Fruit fly (Drosophila melanogaster) whole organism, embryonic: ENCODE measurements around the gene CG6287.

Experiments
- BtbVII ChIP-seq: fragments of 200-800 bp; sonication (Bioruptor generic); optimal IDR thresholded peaks from 3 replicates; lab custom pipeline; 2017; ENCODE audit warnings: missing biosample characterization, mild to moderate bottlenecking, missing genetic modification characterization
- CG10431 ChIP-seq: fragments of 200-800 bp; sonication (Bioruptor generic); optimal IDR thresholded peaks from 3 replicates; lab custom pipeline; 2018; ENCODE audit warnings: missing biosample characterization, mild to moderate bottlenecking, missing genetic modification characterization
- CG11456 ChIP-seq: fragments of 200-800 bp; sonication (Bioruptor generic); IDR thresholded peaks from 3 replicates; pipeline ENCODE4 v1.3.6; 2022; ENCODE audit warnings: missing biosample characterization, missing genetic modification characterization
- CG12071 ChIP-seq: fragments of 200-800 bp; sonication (Bioruptor generic); optimal IDR thresholded peaks from 3 replicates; lab custom pipeline; 2018; ENCODE audit warnings: missing biosample characterization, mild to moderate bottlenecking, missing genetic modification characterization
- CG12299 ChIP-seq: fragments of 200-800 bp; sonication (Bioruptor generic); optimal IDR thresholded peaks from 2 replicates; lab custom pipeline; 2018; ENCODE audit warnings: missing biosample characterization, mild to moderate bottlenecking, missing genetic modification characterization
- CG12769 ChIP-seq: fragments of 200-800 bp; sonication (Bioruptor generic); optimal IDR thresholded peaks from 2 replicates; lab custom pipeline; 2019; ENCODE audit warnings: missing biosample characterization, mild to moderate bottlenecking, missing genetic modification characterization, moderate library complexity
- CG14441 ChIP-seq: fragments of 200-800 bp; sonication (Bioruptor generic); IDR thresholded peaks from 2 replicates; pipeline ENCODE4 v1.3.6; 2022; ENCODE audit warnings: missing biosample characterization, missing genetic modification characterization
- CG15073 ChIP-seq: fragments of 200-800 bp; sonication (Bioruptor generic); optimal IDR thresholded peaks from 2 replicates; lab custom pipeline; 2016; ENCODE audit warnings: missing biosample characterization, missing genetic modification characterization
- CG16779 ChIP-seq: fragments of 200-800 bp; sonication (Bioruptor generic); IDR thresholded peaks from 2 replicates; pipeline ENCODE4 v1.3.6; 2022; ENCODE audit warnings: missing biosample characterization, missing genetic modification characterization
- CG17612 ChIP-seq: fragments of 200-800 bp; sonication (Bioruptor generic); IDR thresholded peaks from 2 replicates; pipeline ENCODE4 v1.3.6; 2022; ENCODE audit warnings: missing biosample characterization, missing genetic modification characterization
- CG18764 ChIP-seq: fragments of 200-800 bp; sonication (Bioruptor generic); optimal IDR thresholded peaks from 3 replicates; lab custom pipeline; 2016; ENCODE audit warnings: missing biosample characterization, missing genetic modification characterization
- CG32532 ChIP-seq: fragments of 200-800 bp; sonication (Bioruptor generic); IDR thresholded peaks from 2 replicates; pipeline ENCODE4 v1.3.6; 2022; ENCODE audit warnings: missing biosample characterization, missing genetic modification characterization
- CG3281 ChIP-seq: fragments of 200-800 bp; sonication (Bioruptor generic); optimal IDR thresholded peaks from 3 replicates; lab custom pipeline; 2017; ENCODE audit warnings: missing biosample characterization, mild to moderate bottlenecking, missing genetic modification characterization
- CG4282 ChIP-seq: fragments of 200-800 bp; sonication (Bioruptor generic); optimal IDR thresholded peaks from 2 replicates; lab custom pipeline; 2016; ENCODE audit warnings: missing biosample characterization, missing genetic modification characterization
- CG6854 ChIP-seq: fragments of 200-800 bp; sonication (Bioruptor generic); optimal IDR thresholded peaks from 3 replicates; lab custom pipeline; 2017; ENCODE audit warnings: missing biosample characterization, mild to moderate bottlenecking, missing genetic modification characterization
- CG7928 ChIP-seq: fragments of 200-800 bp; sonication (Bioruptor generic); optimal IDR thresholded peaks from 2 replicates; lab custom pipeline; 2017; ENCODE audit warnings: missing biosample characterization, mild to moderate bottlenecking, missing genetic modification characterization
- Dbx ChIP-seq: fragments of 200-800 bp; sonication (Bioruptor generic); IDR thresholded peaks from 3 replicates; pipeline ENCODE4 v1.3.6; 2022; ENCODE audit warnings: missing biosample characterization, missing genetic modification characterization
- E2f1 ChIP-seq: fragments of 200-800 bp; sonication (Bioruptor generic); IDR thresholded peaks from 2 replicates; pipeline ENCODE4 v1.3.6; 2022; ENCODE audit warnings: missing biosample characterization, missing genetic modification characterization
- Ets97D ChIP-seq: fragments of 200-800 bp; sonication (Bioruptor generic); optimal IDR thresholded peaks from 3 replicates; lab custom pipeline; 2016; ENCODE audit warnings: missing biosample characterization, missing genetic modification characterization
- Fer3 ChIP-seq: fragments of 200-800 bp; sonication (Bioruptor generic); optimal IDR thresholded peaks from 2 replicates; lab custom pipeline; 2018; ENCODE audit warnings: missing biosample characterization, mild to moderate bottlenecking, missing genetic modification characterization, moderate library complexity
- H15 ChIP-seq: fragments of 200-800 bp; sonication (Bioruptor generic); IDR thresholded peaks from 3 replicates; pipeline ENCODE4 v1.3.6; 2022; ENCODE audit warnings: missing biosample characterization, missing genetic modification characterization
- HLH54F ChIP-seq: fragments of 200-800 bp; sonication (Bioruptor generic); optimal IDR thresholded peaks from 3 replicates; lab custom pipeline; 2016; ENCODE audit warnings: missing biosample characterization, missing genetic modification characterization
- HmgZ ChIP-seq: fragments of 200-800 bp; sonication (Bioruptor generic); optimal IDR thresholded peaks from 2 replicates; lab custom pipeline; 2018; ENCODE audit warnings: missing biosample characterization, mild to moderate bottlenecking, missing genetic modification characterization
- Hr39 ChIP-seq: fragments of >200 bp; optimal IDR thresholded peaks from 2 replicates; lab custom pipeline; 2017
- Hr51 ChIP-seq, 2 experiments: fragments of 200-800 bp; sonication (Bioruptor generic); optimal IDR thresholded peaks; 2 replicates in 1 of 2; 3 replicates in 1 of 2; lab custom pipeline; 2016 to 2018; ENCODE audit warnings: missing biosample characterization in 2 of 2, missing genetic modification characterization in 2 of 2, mild to moderate bottlenecking in 1 of 2, moderate library complexity in 1 of 2
- Lim3 ChIP-seq: fragments of 200-800 bp; sonication (Bioruptor generic); IDR thresholded peaks from 2 replicates; pipeline ENCODE4 v1.3.6; 2022; ENCODE audit warnings: missing biosample characterization, missing genetic modification characterization
- MESR4 ChIP-seq: fragments of 200-800 bp; sonication (Bioruptor generic); optimal IDR thresholded peaks from 2 replicates; lab custom pipeline; 2018; ENCODE audit warnings: missing biosample characterization, mild to moderate bottlenecking, missing genetic modification characterization, moderate library complexity
- Med ChIP-seq: fragments of 200-800 bp; sonication (Bioruptor generic); peaks from one replicate; lab custom pipeline; 2016; ENCODE audit warnings: missing biosample characterization, missing genetic modification characterization, mild to moderate bottlenecking, inconsistent platforms, moderate library complexity
- Mrtf ChIP-seq: fragments of 200-800 bp; sonication (Bioruptor generic); IDR thresholded peaks from 3 replicates; pipeline ENCODE4 v1.3.6; 2022; ENCODE audit warnings: missing biosample characterization, missing genetic modification characterization
- Poxn ChIP-seq: fragments of 200-800 bp; sonication (Bioruptor generic); IDR thresholded peaks from 2 replicates; pipeline ENCODE4 v1.3.6; 2022; ENCODE audit warnings: missing biosample characterization, missing genetic modification characterization
- Side ChIP-seq: fragments of 200-800 bp; sonication (Bioruptor generic); optimal IDR thresholded peaks from 2 replicates; lab custom pipeline; 2016; ENCODE audit warnings: missing biosample characterization, missing genetic modification characterization
- Xrp1 ChIP-seq: fragments of 200-800 bp; sonication (Bioruptor generic); IDR thresholded peaks from 2 replicates; pipeline ENCODE4 v1.3.6; 2022; ENCODE audit warnings: missing biosample characterization, missing genetic modification characterization
- ash1 ChIP-seq: fragments of 200-800 bp; sonication (Bioruptor generic); optimal IDR thresholded peaks from 2 replicates; lab custom pipeline; 2018; ENCODE audit warnings: missing biosample characterization, mild to moderate bottlenecking, missing genetic modification characterization
- bcd ChIP-seq: fragments of 200-800 bp; sonication (Bioruptor generic); optimal IDR thresholded peaks from 2 replicates; lab custom pipeline; 2017; ENCODE audit warnings: missing biosample characterization, mild to moderate bottlenecking, missing genetic modification characterization
- caup ChIP-seq: fragments of 200-800 bp; sonication (Bioruptor generic); optimal IDR thresholded peaks from 3 replicates; lab custom pipeline; 2017; ENCODE audit warnings: missing biosample characterization, mild to moderate bottlenecking, missing genetic modification characterization, moderate library complexity; ENCODE audit not compliant: severe bottlenecking
- corto ChIP-seq: fragments of 200-800 bp; sonication (Bioruptor generic); optimal IDR thresholded peaks from 2 replicates; lab custom pipeline; 2016; ENCODE audit warnings: missing biosample characterization, mild to moderate bottlenecking, missing genetic modification characterization, moderate library complexity
- danr ChIP-seq: fragments of 200-800 bp; sonication (Bioruptor generic); IDR thresholded peaks from 2 replicates; pipeline ENCODE4 v1.3.6; 2022; ENCODE audit warnings: missing biosample characterization, missing genetic modification characterization
- fu2 ChIP-seq: fragments of 200-800 bp; sonication (Bioruptor generic); optimal IDR thresholded peaks from 2 replicates; lab custom pipeline; 2016; ENCODE audit warnings: missing biosample characterization, missing genetic modification characterization
- gfzf ChIP-seq: fragments of 200-800 bp; sonication (Bioruptor generic); optimal IDR thresholded peaks from 2 replicates; lab custom pipeline; 2016; ENCODE audit warnings: missing biosample characterization, mild to moderate bottlenecking, missing genetic modification characterization, moderate library complexity
- gt ChIP-seq: fragments of 200-800 bp; sonication (Bioruptor generic); IDR thresholded peaks from 2 replicates; pipeline ENCODE4 v1.3.6; 2022; ENCODE audit warnings: missing biosample characterization, missing genetic modification characterization
- hkb ChIP-seq, 2 experiments: fragments of 200-800 bp in 1 of 2; fragments of >200 bp in 1 of 2; sonication (Bioruptor generic) in 1 of 2; IDR thresholded peaks in 1 of 2; optimal IDR thresholded peaks in 1 of 2; 2 replicates each; pipeline versions ENCODE4 v1.3.6 to Lab custom; 2017 to 2022; ENCODE audit warnings: missing biosample characterization in 1 of 2, missing genetic modification characterization in 1 of 2
- jumu ChIP-seq: fragments of 200-800 bp; sonication (Bioruptor generic); optimal IDR thresholded peaks from 3 replicates; lab custom pipeline; 2016; ENCODE audit warnings: missing biosample characterization, missing genetic modification characterization
- pho ChIP-seq: fragments of 200-800 bp; sonication (Bioruptor generic); optimal IDR thresholded peaks from 2 replicates; lab custom pipeline; 2016; ENCODE audit warnings: missing biosample characterization, missing genetic modification characterization
- pita ChIP-seq: fragments of 200-800 bp; sonication (Bioruptor generic); optimal IDR thresholded peaks from 2 replicates; lab custom pipeline; 2017; ENCODE audit warnings: missing biosample characterization, mild to moderate bottlenecking, missing genetic modification characterization
- pros ChIP-seq: fragments of 200-800 bp; sonication (Bioruptor generic); optimal IDR thresholded peaks from 3 replicates; lab custom pipeline; 2019; ENCODE audit warnings: missing biosample characterization, mild to moderate bottlenecking, missing genetic modification characterization, moderate library complexity
- row ChIP-seq: fragments of 200-800 bp; sonication (Bioruptor generic); IDR thresholded peaks from 3 replicates; pipeline ENCODE4 v1.3.6; 2022; ENCODE audit warnings: missing biosample characterization, missing genetic modification characterization
- schlank ChIP-seq: fragments of 200-800 bp; sonication (Bioruptor generic); optimal IDR thresholded peaks from 2 replicates; lab custom pipeline; 2018; ENCODE audit warnings: missing biosample characterization, mild to moderate bottlenecking, missing genetic modification characterization
- sqz ChIP-seq: fragments of 200-800 bp; sonication (Bioruptor generic); optimal IDR thresholded peaks from 3 replicates; lab custom pipeline; 2018; ENCODE audit warnings: missing biosample characterization, mild to moderate bottlenecking, missing genetic modification characterization
- trh ChIP-seq: fragments of 200-800 bp; sonication (Bioruptor generic); optimal IDR thresholded peaks from 2 replicates; lab custom pipeline; 2016; ENCODE audit warnings: missing biosample characterization, missing genetic modification characterization
- usp ChIP-seq: fragments of >200 bp; optimal IDR thresholded peaks from 2 replicates; lab custom pipeline; 2017; ENCODE audit warnings: missing biosample characterization, missing genetic modification characterization
- vvl ChIP-seq: fragments of 200-800 bp; sonication (Bioruptor generic); IDR thresholded peaks from 2 replicates; pipeline ENCODE4 v1.3.6; 2022; ENCODE audit warnings: missing biosample characterization, missing genetic modification characterization
- yki ChIP-seq: fragments of >200 bp; optimal IDR thresholded peaks from 3 replicates; lab custom pipeline; 2018

The CG6287 gene

dm6 chr2L:11199068-11199467 lies 43.5 kb upstream of the CG6287 start (continued):
- TF ChIP-seq pho (GFP tag; lab: Kevin White, UChicago), result peak; percentile 21
- peak; percentile 23; the same call in 1 of the 2 replicates for TF ChIP-seq Xrp1
- no peak for TF ChIP-seq CG18764
- TF ChIP-seq Hr39, result no peak
- peak; percentile 87 for TF ChIP-seq CG32532 (GFP tag; lab: Robert Waterston, UW)
- TF ChIP-seq CG4282, result no peak
- TF ChIP-seq CG12299 (tag; lab: Kevin White, UChicago), result no peak
- TF ChIP-seq Fer3 (tag; lab: Kevin White, UChicago), result peak; percentile 68
- TF ChIP-seq CG14441 (GFP tag; lab: Robert Waterston, UW), result peak; percentile 65
- TF ChIP-seq yki, result no peak
- no peak for TF ChIP-seq sqz
- no peak for TF ChIP-seq ash1 (GFP tag; lab: Kevin White, UChicago)
- no peak for TF ChIP-seq corto (GFP tag; lab: Kevin White, UChicago)
- TF ChIP-seq Dbx (GFP tag; lab: Robert Waterston, UW), result peak; percentile 27; the same call in 1 of the 3 replicates
- peak in 1 of 2 experiments; percentile 31 for TF ChIP-seq Hr51 (GFP tag; optimal IDR thresholded peaks at IDR 0.05; lab: Kevin White, UChicago)
- no peak for TF ChIP-seq trh (GFP tag; lab: Kevin White, UChicago)
- TF ChIP-seq gt (GFP tag; lab: Robert Waterston, UW), result no peak
- peak; percentile 77 for TF ChIP-seq Med (GFP tag; lab: Kevin White, UChicago)
- no peak for TF ChIP-seq Ets97D
- peak; percentile 56; the same call in 1 of the 3 replicates for TF ChIP-seq CG11456
- no peak for TF ChIP-seq gfzf (GFP tag; lab: Kevin White, UChicago)
- TF ChIP-seq pros (GFP tag; lab: Kevin White, UChicago), result no peak
- peak; percentile 2 for TF ChIP-seq caup (GFP tag; lab: Kevin White, UChicago)
- TF ChIP-seq E2f1 (GFP tag; lab: Robert Waterston, UW), result peak; percentile 35; the same call in 1 of the 2 replicates
- TF ChIP-seq Side (GFP tag; lab: Kevin White, UChicago), result no peak
- TF ChIP-seq CG15073 (GFP tag; lab: Kevin White, UChicago), result no peak
- peak; percentile 26; the same call in 1 of the 2 replicates for TF ChIP-seq danr
- TF ChIP-seq jumu (GFP tag; lab: Kevin White, UChicago), result no peak
- peak; percentile 75 for TF ChIP-seq CG12769 (tag; lab: Kevin White, UChicago)
- TF ChIP-seq CG12071 (GFP tag; lab: Kevin White, UChicago), result no peak
- peak; percentile 55 for TF ChIP-seq vvl (GFP tag; lab: Robert Waterston, UW)
- TF ChIP-seq Lim3 (GFP tag; lab: Robert Waterston, UW), result no peak
- TF ChIP-seq bcd (GFP tag; lab: Kevin White, UChicago), result peak; percentile 5
- TF ChIP-seq fu2 (GFP tag; lab: Kevin White, UChicago), result peak; percentile 22
- no peak for TF ChIP-seq CG10431 (GFP tag; lab: Kevin White, UChicago)
- TF ChIP-seq Mrtf (GFP tag; lab: Robert Waterston, UW), result no peak
- TF ChIP-seq HLH54F (GFP tag; lab: Kevin White, UChicago), result peak; percentile 62
- TF ChIP-seq Poxn, result peak; percentile 63
- peak; percentile 52 for TF ChIP-seq schlank (tag; lab: Kevin White, UChicago)
- TF ChIP-seq hkb (optimal IDR thresholded peaks at IDR 0.05; lab: Kevin White, UChicago), result no peak
- peak; percentile 60; the same call in 1 of the 2 replicates for TF ChIP-seq hkb (GFP tag; IDR thresholded peaks at IDR 0.05; lab: Robert Waterston, UW)
- no peak for TF ChIP-seq CG16779 (GFP tag; lab: Robert Waterston, UW)
- no peak for TF ChIP-seq pita
- TF ChIP-seq CG17612 (GFP tag; lab: Robert Waterston, UW), result 0 out of 2 replicates have a peak, but pooled peaks have one; percentile 22
- peak; percentile 2 for TF ChIP-seq CG7928
- TF ChIP-seq HmgZ (tag; lab: Kevin White, UChicago), result peak; percentile 56
- peak; percentile 50; the same call in 2 of the 3 replicates for TF ChIP-seq H15 (GFP tag; lab: Robert Waterston, UW)
- peak; percentile 65 for TF ChIP-seq CG3281 (GFP tag; lab: Kevin White, UChicago)
- peak; percentile 62; the same call in 2 of the 3 replicates for TF ChIP-seq row (GFP tag; lab: Robert Waterston, UW)
- TF ChIP-seq usp (GFP tag; lab: Kevin White, UChicago), result no peak
- no peak for TF ChIP-seq CG6854 (GFP tag; lab: Kevin White, UChicago)
- TF ChIP-seq MESR4 (GFP tag; lab: Kevin White, UChicago), result no peak
- TF ChIP-seq BtbVII (GFP tag; lab: Kevin White, UChicago), result peak; percentile 27
